Worm (Caenorhabditis elegans): ENCODE results near the gene ZK180.5.
A peak's percentile ranks its signal among the peaks of the same experiment; 100 is the strongest.

The ZK180.5 gene

ce11 chrIV:4506637-4507036 lies 10.3 kb downstream of the ZK180.5 start, which contains the start of gene gbb-2:
gbb-2 (minus strand) TSS chrIV:4506748.
- TF ChIP-seq sptf-1 (tag; optimal IDR thresholded peaks at IDR 0.05) = no peak
- no peak for TF ChIP-seq mdl-1 (tag; optimal IDR thresholded peaks at IDR 0.05)
- TF ChIP-seq nhr-84 (tag; optimal IDR thresholded peaks at IDR 0.05) = no peak
- no peak for TF ChIP-seq snpc-4 (tag; optimal IDR thresholded peaks at IDR 0.05)
- no peak for TF ChIP-seq nhr-76 (tag; optimal IDR thresholded peaks at IDR 0.05)
- no peak for TF ChIP-seq fkh-8 (tag; optimal IDR thresholded peaks at IDR 0.05)
- peak in 1 of 2 experiments; percentile 17 for TF ChIP-seq lsy-2 (tag; optimal IDR thresholded peaks at IDR 0.05)
- peak; percentile 40 for TF ChIP-seq nhr-19 (GFP tag; conservative IDR thresholded peaks at IDR 0.05)
- no peak for TF ChIP-seq unc-86 (tag; optimal IDR thresholded peaks at IDR 0.05)
- TF ChIP-seq efl-1 (optimal IDR thresholded peaks at IDR 0.05) = peak in 1 of 2 experiments; percentile 5
- no peak for TF ChIP-seq efl-1 (GFP tag; optimal IDR thresholded peaks at IDR 0.05 in 1 of 2)
- no peak for TF ChIP-seq lin-13 (GFP tag; optimal IDR thresholded peaks at IDR 0.05)
- TF ChIP-seq nhr-71 (tag; optimal IDR thresholded peaks at IDR 0.05) = peak; percentile 67
- TF ChIP-seq vab-15 (tag; optimal IDR thresholded peaks at IDR 0.05) = no peak
- TF ChIP-seq irx-1 (tag; optimal IDR thresholded peaks at IDR 0.05) = no peak
- no peak for TF ChIP-seq ceh-82 (tag; optimal IDR thresholded peaks at IDR 0.05)
- no peak for TF ChIP-seq nhr-237 (tag; optimal IDR thresholded peaks at IDR 0.05)
- TF ChIP-seq elt-3 (tag; optimal IDR thresholded peaks at IDR 0.05) = no peak
- TF ChIP-seq skn-1 (tag; optimal IDR thresholded peaks at IDR 0.05) = no peak
- no peak for TF ChIP-seq tbx-2 (tag; optimal IDR thresholded peaks at IDR 0.05)
- no peak for TF ChIP-seq hlh-17 (GFP tag; optimal IDR thresholded peaks at IDR 0.05; ENCODE audit: borderline replicate concordance)
- TF ChIP-seq aha-1 (tag; optimal IDR thresholded peaks at IDR 0.05) = no peak
- TF ChIP-seq lin-39 (tag; optimal IDR thresholded peaks at IDR 0.05) = no peak
- TF ChIP-seq mef-2 (tag; optimal IDR thresholded peaks at IDR 0.05) = no peak
- no peak for TF ChIP-seq ceh-63 (GFP tag; optimal IDR thresholded peaks at IDR 0.05)
- TF ChIP-seq rnt-1 (tag; optimal IDR thresholded peaks at IDR 0.05) = peak; percentile 54
- TF ChIP-seq snu-23 (GFP tag; optimal IDR thresholded peaks at IDR 0.05) = peak; percentile 14
- no peak for TF ChIP-seq mab-9 (GFP tag; IDR thresholded peaks at IDR 0.05)
- TF ChIP-seq ztf-11 (tag; optimal IDR thresholded peaks at IDR 0.05) = no peak
- no peak for TF ChIP-seq C16A3.4 (tag; optimal IDR thresholded peaks at IDR 0.05)
- peak; percentile 79 for TF ChIP-seq lin-14 (GFP tag; optimal IDR thresholded peaks at IDR 0.05)
- TF ChIP-seq mep-1 (tag; optimal IDR thresholded peaks at IDR 0.05) = peak; percentile 6
- no peak for TF ChIP-seq efl-3 (GFP tag; optimal IDR thresholded peaks at IDR 0.05)
- TF ChIP-seq lin-35 (GFP tag; optimal IDR thresholded peaks at IDR 0.05) = no peak

DNA sequence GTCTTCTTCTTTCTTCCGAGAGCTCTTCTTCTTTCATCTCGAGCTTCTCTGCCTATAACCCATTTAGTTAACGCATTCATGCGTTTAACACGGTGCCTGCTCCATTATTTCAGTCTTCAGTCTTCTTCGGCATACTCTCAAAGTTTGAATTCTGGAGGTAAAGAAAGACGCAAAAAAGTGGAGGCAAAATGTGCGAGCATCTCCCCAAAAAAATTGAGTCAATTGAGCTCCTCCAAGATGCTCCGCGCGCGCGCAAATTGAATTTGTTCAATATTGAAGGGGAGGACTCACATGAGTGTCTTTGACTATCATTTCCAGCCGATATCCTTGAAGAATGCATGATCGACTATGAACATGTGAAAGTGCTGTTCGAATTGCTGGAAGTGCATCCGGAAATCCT lies 11.9 kb downstream of the ZK180.5 start:
- TF ChIP-seq nhr-71 (tag; optimal IDR thresholded peaks at IDR 0.05) = peak; percentile 7
- no peak for TF ChIP-seq lir-3 (tag; optimal IDR thresholded peaks at IDR 0.05; ENCODE audit: poor library complexity)
- no peak for TF ChIP-seq egl-27 (tag; optimal IDR thresholded peaks at IDR 0.05)
- no peak for TF ChIP-seq pqm-1 (tag; optimal IDR thresholded peaks at IDR 0.05)
- TF ChIP-seq C04F5.9 (tag; optimal IDR thresholded peaks at IDR 0.05) = no peak
- no peak for TF ChIP-seq sox-4 (tag; optimal IDR thresholded peaks at IDR 0.05)
- TF ChIP-seq pag-3 (tag; optimal IDR thresholded peaks at IDR 0.05; ENCODE audit: borderline replicate concordance, insufficient read depth) = no peak
- no peak for TF ChIP-seq fkh-4 (tag; optimal IDR thresholded peaks at IDR 0.05; ENCODE audit: borderline replicate concordance)
- TF ChIP-seq sptf-1 (tag; optimal IDR thresholded peaks at IDR 0.05) = no peak
- TF ChIP-seq unc-62 (GFP tag; optimal IDR thresholded peaks at IDR 0.05) = no peak
- no peak for TF ChIP-seq blmp-1 (tag; optimal IDR thresholded peaks at IDR 0.05)
- TF ChIP-seq ces-1 (GFP tag; optimal IDR thresholded peaks at IDR 0.05) = peak; percentile 2
- no peak for TF ChIP-seq ama-1 (optimal IDR thresholded peaks at IDR 0.05)
- no peak for TF ChIP-seq ztf-11 (tag; optimal IDR thresholded peaks at IDR 0.05)
- peak; percentile 3 for TF ChIP-seq fkh-10 (GFP tag; optimal IDR thresholded peaks at IDR 0.05)
- TF ChIP-seq nhr-85 (tag) = peak; percentile 23
- no peak for TF ChIP-seq jun-1 (tag; optimal IDR thresholded peaks at IDR 0.05)
- no peak for TF ChIP-seq Y116A8C.19 (tag; optimal IDR thresholded peaks at IDR 0.05; ENCODE audit: borderline replicate concordance)
- peak; percentile 71 for TF ChIP-seq lin-14 (GFP tag; optimal IDR thresholded peaks at IDR 0.05)
- TF ChIP-seq fos-1 (tag; optimal IDR thresholded peaks at IDR 0.05) = no peak
- no peak for TF ChIP-seq ceh-8 (GFP tag; optimal IDR thresholded peaks at IDR 0.05)
- TF ChIP-seq tlp-1 (tag; optimal IDR thresholded peaks at IDR 0.05) = no peak
- TF ChIP-seq C16A3.4 (tag; optimal IDR thresholded peaks at IDR 0.05) = no peak
- TF ChIP-seq lin-39 (tag; optimal IDR thresholded peaks at IDR 0.05) = no peak

All from whole organism, L1 larva.